Worm (Caenorhabditis elegans): Measurements from ENCODE around the gene T10B9.14.

DNA sequence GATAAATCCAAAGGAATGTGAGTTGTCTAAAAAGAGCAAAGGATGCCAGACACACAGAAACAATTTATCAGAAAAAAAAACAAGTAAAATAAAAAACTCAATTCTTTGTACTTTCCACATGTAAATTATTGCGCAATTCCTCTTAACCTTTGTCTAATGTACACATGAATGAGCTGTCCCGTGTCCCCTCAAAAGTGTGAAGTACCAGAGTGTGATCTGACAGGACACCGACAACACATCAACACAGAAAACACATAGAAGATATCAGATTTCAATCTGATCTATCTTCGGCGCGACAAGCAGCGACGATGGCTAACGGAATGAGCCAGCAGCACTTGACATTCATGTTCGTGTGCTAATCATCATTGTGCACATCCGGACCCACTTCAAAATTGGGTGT lies 46.3 kb upstream of the T10B9.14 start:
- TF ChIP-seq rcor-1 (GFP tag; IDR thresholded peaks at IDR 0.05) (no peak), sptf-2 (GFP tag; optimal IDR thresholded peaks at IDR 0.05) (no peak), let-607 (tag; optimal IDR thresholded peaks at IDR 0.05) (no peak), ets-4 (GFP tag; optimal IDR thresholded peaks at IDR 0.05) (no peak), T07F8.4 (tag; optimal IDR thresholded peaks at IDR 0.05) (no peak), ztf-3 (GFP tag; optimal IDR thresholded peaks at IDR 0.05) (no peak), ama-1 (optimal IDR thresholded peaks at IDR 0.05) (no peak), ama-1 (GFP tag; optimal IDR thresholded peaks at IDR 0.05) (no peak), nfya-1 (tag; optimal IDR thresholded peaks at IDR 0.05; ENCODE audit: borderline replicate concordance, insufficient read depth) (no peak), bed-1 (GFP tag; IDR thresholded peaks at IDR 0.05) (no peak)

All from whole organism, young adult.